Fruit fly (Drosophila melanogaster) whole organism: Measurements from ENCODE around the gene CG13728.

ENCODE experiments used
- CG8478 ChIP-seq: fragments of >200 bp; optimal IDR thresholded peaks from 2 replicates; lab custom pipeline; 2018; ENCODE audit warnings: inconsistent platforms
- Dll ChIP-seq: fragments of >200 bp; optimal IDR thresholded peaks from 2 replicates; lab custom pipeline; 2017
- EcR ChIP-seq, 2 experiments: fragments of >200 bp; optimal IDR thresholded peaks; 2 replicates each; lab custom pipeline; 2017; ENCODE audit warnings: missing biosample characterization in 2 of 2, missing genetic modification characterization in 2 of 2, missing genetic modification reagents in 2 of 2
- pan ChIP-seq: fragments of >200 bp; optimal IDR thresholded peaks from 2 replicates; lab custom pipeline; 2017
- psq ChIP-seq: fragments of >200 bp; optimal IDR thresholded peaks from 2 replicates; lab custom pipeline; 2017
- usp ChIP-seq: fragments of >200 bp; optimal IDR thresholded peaks from 2 replicates; lab custom pipeline; 2017; ENCODE audit warnings: missing biosample characterization, missing genetic modification characterization, mixed read lengths

dm6 chr3L:17386612-17387382, 4.3 kb upstream of the CG13728 start:
- TF ChIP-seq EcR (GFP tag; optimal IDR thresholded peaks at IDR 0.05; lab: Kevin White, UChicago) (no peak), psq (lab: Kevin White, UChicago) (no peak), pan (lab: Kevin White, UChicago) (no peak), CG8478 (lab: Kevin White, UChicago) (no peak), usp (GFP tag; lab: Kevin White, UChicago) (no peak), Dll (no peak)
